Fruit fly (Drosophila melanogaster) whole organism, embryonic: Measurements from ENCODE around the gene CG14135.

Experiments
- ATbp ChIP-seq: fragments of 200-800 bp; sonication (Bioruptor generic); optimal IDR thresholded peaks from 2 replicates; lab custom pipeline; 2017; ENCODE audit warnings: missing biosample characterization, mild to moderate bottlenecking, missing genetic modification characterization, missing genetic modification reagents
- Adf1 ChIP-seq: fragments of 200-800 bp; sonication (Bioruptor generic); IDR thresholded peaks from 2 replicates; pipeline ENCODE4 v1.3.6; 2022; ENCODE audit warnings: missing biosample characterization, missing genetic modification characterization
- CG11696 ChIP-seq: fragments of 200-800 bp; sonication (Bioruptor generic); IDR thresholded peaks from 2 replicates; pipeline ENCODE4 v1.3.6; 2022; ENCODE audit warnings: missing biosample characterization, missing genetic modification characterization
- CG11723 ChIP-seq: fragments of 200-800 bp; sonication (Bioruptor generic); optimal IDR thresholded peaks from 2 replicates; lab custom pipeline; 2017; ENCODE audit warnings: missing biosample characterization, mild to moderate bottlenecking, missing genetic modification characterization
- CG12942 ChIP-seq: fragments of 200-800 bp; sonication (Bioruptor generic); optimal IDR thresholded peaks from 3 replicates; lab custom pipeline; 2016; ENCODE audit warnings: missing biosample characterization, missing genetic modification characterization
- CG13296 ChIP-seq: fragments of 200-800 bp; sonication (Bioruptor generic); optimal IDR thresholded peaks from 3 replicates; lab custom pipeline; 2018; ENCODE audit warnings: missing biosample characterization, mild to moderate bottlenecking, missing genetic modification characterization
- CG13424 ChIP-seq: fragments of 200-800 bp; sonication (Bioruptor generic); optimal IDR thresholded peaks from 2 replicates; lab custom pipeline; 2019; ENCODE audit warnings: missing biosample characterization, mild to moderate bottlenecking, missing genetic modification characterization, moderate library complexity
- CG14667 ChIP-seq: fragments of 200-800 bp; sonication (Bioruptor generic); IDR thresholded peaks from 2 replicates; pipeline ENCODE4 v1.3.6; 2022; ENCODE audit warnings: missing biosample characterization, missing genetic modification characterization
- CG15514 ChIP-seq: fragments of 200-800 bp; sonication (Bioruptor generic); optimal IDR thresholded peaks from 3 replicates; lab custom pipeline; 2017; ENCODE audit warnings: missing biosample characterization, missing genetic modification characterization, mild to moderate bottlenecking, moderate library complexity, missing genetic modification reagents
- CG15601 ChIP-seq: fragments of 200-800 bp; sonication (Bioruptor generic); optimal IDR thresholded peaks from 3 replicates; lab custom pipeline; 2019; ENCODE audit warnings: missing biosample characterization, mild to moderate bottlenecking, missing genetic modification characterization, moderate library complexity
- CG1603 ChIP-seq: fragments of 200-800 bp; sonication (Bioruptor generic); optimal IDR thresholded peaks from 2 replicates; lab custom pipeline; 2019; ENCODE audit warnings: missing biosample characterization, mild to moderate bottlenecking, missing genetic modification characterization, moderate library complexity
- CG1792 ChIP-seq: fragments of 200-800 bp; sonication (Bioruptor generic); optimal IDR thresholded peaks from 2 replicates; lab custom pipeline; 2016; ENCODE audit warnings: missing biosample characterization, missing genetic modification characterization
- CG2116 ChIP-seq: fragments of 200-800 bp; sonication (Bioruptor generic); optimal IDR thresholded peaks from 3 replicates; lab custom pipeline; 2018; ENCODE audit warnings: missing biosample characterization, mild to moderate bottlenecking, missing genetic modification characterization
- CG31441 ChIP-seq: fragments of 200-800 bp; sonication (Bioruptor generic); IDR thresholded peaks from 2 replicates; pipeline ENCODE4 v1.3.6; 2022; ENCODE audit warnings: missing biosample characterization, missing genetic modification characterization
- CG3163 ChIP-seq: fragments of 200-800 bp; sonication (Bioruptor generic); optimal IDR thresholded peaks from 3 replicates; lab custom pipeline; 2016; ENCODE audit warnings: missing biosample characterization, missing genetic modification characterization
- CG5180 ChIP-seq: fragments of 200-800 bp; sonication (Bioruptor generic); optimal IDR thresholded peaks from 3 replicates; lab custom pipeline; 2017; ENCODE audit warnings: missing biosample characterization, missing genetic modification characterization, mild to moderate bottlenecking, moderate library complexity, missing genetic modification reagents
- CG5953 ChIP-seq: fragments of 200-800 bp; sonication (Bioruptor generic); IDR thresholded peaks from 2 replicates; pipeline ENCODE4 v1.3.6; 2022; ENCODE audit warnings: missing biosample characterization, missing genetic modification characterization
- CG9727 ChIP-seq: fragments of 200-800 bp; sonication (Bioruptor generic); optimal IDR thresholded peaks from 3 replicates; lab custom pipeline; 2017; ENCODE audit warnings: missing biosample characterization, mild to moderate bottlenecking, missing genetic modification characterization
- Dref ChIP-seq: fragments of 200-800 bp; sonication (Bioruptor generic); IDR thresholded peaks from 2 replicates; pipeline ENCODE4 v1.3.6; 2022; ENCODE audit warnings: missing biosample characterization, missing genetic modification characterization
- Drgx ChIP-seq: fragments of 200-800 bp; sonication (Bioruptor generic); IDR thresholded peaks from 2 replicates; pipeline ENCODE4 v1.3.6; 2022; ENCODE audit warnings: missing biosample characterization, missing genetic modification characterization
- H15 ChIP-seq: fragments of 200-800 bp; sonication (Bioruptor generic); IDR thresholded peaks from 3 replicates; pipeline ENCODE4 v1.3.6; 2022; ENCODE audit warnings: missing biosample characterization, missing genetic modification characterization
- Med ChIP-seq: fragments of 200-800 bp; sonication (Bioruptor generic); peaks from one replicate; lab custom pipeline; 2016; ENCODE audit warnings: missing biosample characterization, missing genetic modification characterization, mild to moderate bottlenecking, inconsistent platforms, moderate library complexity
- Ptx1 ChIP-seq: fragments of 200-800 bp; sonication (Bioruptor generic); IDR thresholded peaks from 2 replicates; pipeline ENCODE4 v1.3.6; 2022; ENCODE audit warnings: missing biosample characterization, missing genetic modification characterization
- Scr ChIP-seq: fragments of 200-800 bp; sonication (Bioruptor generic); IDR thresholded peaks from 2 replicates; pipeline ENCODE4 v1.3.6; 2022; ENCODE audit warnings: missing biosample characterization, missing genetic modification characterization; ENCODE audit not compliant: partially characterized antibody
- abd-A ChIP-seq: fragments of 200-800 bp; sonication (Bioruptor generic); optimal IDR thresholded peaks from 3 replicates; lab custom pipeline; 2019; ENCODE audit warnings: missing biosample characterization, mild to moderate bottlenecking, missing genetic modification characterization, moderate library complexity
- ap ChIP-seq: fragments of 200-800 bp; sonication (Bioruptor generic); IDR thresholded peaks from 2 replicates; pipeline ENCODE4 v1.3.6; 2022; ENCODE audit warnings: missing biosample characterization, missing genetic modification characterization
- az2 ChIP-seq: fragments of 200-800 bp; sonication (Bioruptor generic); optimal IDR thresholded peaks from 3 replicates; lab custom pipeline; 2016; ENCODE audit warnings: missing biosample characterization, missing genetic modification characterization
- cato ChIP-seq: fragments of 200-800 bp; sonication (Bioruptor generic); optimal IDR thresholded peaks from 2 replicates; lab custom pipeline; 2016; ENCODE audit warnings: missing biosample characterization, missing genetic modification characterization, borderline replicate concordance
- chinmo ChIP-seq: fragments of 200-800 bp; sonication (Bioruptor generic); IDR thresholded peaks from 4 replicates; pipeline ENCODE4 v1.3.6; 2022; ENCODE audit warnings: missing biosample characterization, missing genetic modification characterization; ENCODE audit not compliant: partially characterized antibody
- ci ChIP-seq: fragments of 200-800 bp; sonication (Bioruptor generic); IDR thresholded peaks from 3 replicates; pipeline ENCODE4 v1.3.6; 2022; ENCODE audit warnings: missing biosample characterization, missing genetic modification characterization
- croc ChIP-seq: fragments of 200-800 bp; sonication (Bioruptor generic); conservative IDR thresholded peaks from 3 replicates; pipeline ENCODE4 v1.3.6; 2022; ENCODE audit warnings: missing biosample characterization, missing genetic modification characterization
- da ChIP-seq: fragments of 200-800 bp; sonication (Bioruptor generic); optimal IDR thresholded peaks from 2 replicates; lab custom pipeline; 2016; ENCODE audit warnings: missing biosample characterization, missing genetic modification characterization
- esg ChIP-seq: fragments of 200-800 bp; sonication (Bioruptor generic); conservative IDR thresholded peaks from 2 replicates; pipeline ENCODE4 v1.3.6; 2022; ENCODE audit warnings: missing biosample characterization, missing genetic modification characterization
- gce ChIP-seq: fragments of 200-800 bp; sonication (Bioruptor generic); IDR thresholded peaks from 3 replicates; pipeline ENCODE4 v1.3.6; 2022; ENCODE audit warnings: missing biosample characterization, missing genetic modification characterization
- jumu ChIP-seq: fragments of 200-800 bp; sonication (Bioruptor generic); optimal IDR thresholded peaks from 3 replicates; lab custom pipeline; 2016; ENCODE audit warnings: missing biosample characterization, missing genetic modification characterization
- lmd ChIP-seq: fragments of 200-800 bp; sonication (Bioruptor generic); IDR thresholded peaks from 2 replicates; pipeline ENCODE4 v1.3.6; 2022; ENCODE audit warnings: missing biosample characterization, missing genetic modification characterization
- luna ChIP-seq: fragments of 200-800 bp; sonication (Bioruptor generic); optimal IDR thresholded peaks from 2 replicates; lab custom pipeline; 2016; ENCODE audit warnings: missing biosample characterization, missing genetic modification characterization
- nom ChIP-seq: fragments of 200-800 bp; sonication (Bioruptor generic); optimal IDR thresholded peaks from 2 replicates; lab custom pipeline; 2017; ENCODE audit warnings: missing biosample characterization, missing genetic modification characterization, mild to moderate bottlenecking, moderate library complexity, missing genetic modification reagents
- onecut ChIP-seq: fragments of 200-800 bp; sonication (Bioruptor generic); IDR thresholded peaks from 2 replicates; pipeline ENCODE4 v1.3.6; 2022; ENCODE audit warnings: missing biosample characterization, missing genetic modification characterization
- phol ChIP-seq: fragments of 200-800 bp; sonication (Bioruptor generic); optimal IDR thresholded peaks from 3 replicates; lab custom pipeline; 2018; ENCODE audit warnings: missing biosample characterization, mild to moderate bottlenecking, missing genetic modification characterization, moderate library complexity
- prd ChIP-seq, 3 experiments: fragments of >200 bp in 2 of 3; fragments of 200-800 bp in 1 of 3; sonication (Bioruptor generic) in 1 of 3; optimal IDR thresholded peaks in 2 of 3; IDR thresholded peaks in 1 of 3; 2 replicates in 2 of 3; 3 replicates in 1 of 3; pipeline versions ENCODE4 v1.3.6 to Lab custom; 2017 to 2022; ENCODE audit warnings: missing biosample characterization in 1 of 3, missing genetic modification characterization in 1 of 3
- sens ChIP-seq: fragments of 200-800 bp; sonication (Bioruptor generic); peaks from one replicate; lab custom pipeline; 2016; ENCODE audit warnings: missing biosample characterization, missing genetic modification characterization
- sima ChIP-seq: fragments of 200-800 bp; sonication (Bioruptor generic); optimal IDR thresholded peaks from 2 replicates; lab custom pipeline; 2016; ENCODE audit warnings: missing biosample characterization, missing genetic modification characterization
- sisA ChIP-seq: fragments of 200-800 bp; sonication (Bioruptor generic); IDR thresholded peaks from 2 replicates; pipeline ENCODE4 v1.3.6; 2022; ENCODE audit warnings: missing biosample characterization, missing genetic modification characterization
- slbo ChIP-seq: fragments of 200-800 bp; sonication (Bioruptor generic); IDR thresholded peaks from 2 replicates; pipeline ENCODE4 v1.3.6; 2022; ENCODE audit warnings: missing biosample characterization, missing genetic modification characterization
- sob ChIP-seq: fragments of 200-800 bp; sonication (Bioruptor generic); IDR thresholded peaks from 2 replicates; pipeline ENCODE4 v1.3.6; 2022; ENCODE audit warnings: missing biosample characterization, missing genetic modification characterization
- tgo ChIP-seq: fragments of 200-800 bp; sonication (Bioruptor generic); IDR thresholded peaks from 3 replicates; pipeline ENCODE4 v1.3.6; 2022; ENCODE audit warnings: missing biosample characterization, missing genetic modification characterization
- tin ChIP-seq: fragments of 200-800 bp; sonication (Bioruptor generic); optimal IDR thresholded peaks from 3 replicates; lab custom pipeline; 2016; ENCODE audit warnings: missing biosample characterization, missing genetic modification characterization

CG14135 gene

dm6 chr3L:11656189-11656588 is 35.2 kb upstream of the CG14135 start:
- TF ChIP-seq tgo: peak; percentile 33; the same call in 1 of the 3 replicates
- no peak for TF ChIP-seq az2 (GFP tag; lab: Kevin White, UChicago)
- TF ChIP-seq lmd (GFP tag; lab: Robert Waterston, UW): peak; percentile 37; the same call in 1 of the 2 replicates
- TF ChIP-seq sisA (GFP tag; lab: Robert Waterston, UW): 0 out of 2 replicates have a peak, but pooled peaks have one; percentile 12
- TF ChIP-seq prd (optimal IDR thresholded peaks at IDR 0.05; lab: Kevin White, UChicago): no peak
- TF ChIP-seq prd (GFP tag; IDR thresholded peaks at IDR 0.05; lab: Robert Waterston, UW): peak; percentile 53
- TF ChIP-seq Drgx (GFP tag; lab: Robert Waterston, UW): peak; percentile 89
- TF ChIP-seq CG2116 (GFP tag; lab: Kevin White, UChicago): no peak
- 0 out of 2 replicates have a peak, but pooled peaks have one; percentile 13 for TF ChIP-seq esg (GFP tag; lab: Robert Waterston, UW)
- peak; percentile 51 for TF ChIP-seq sens
- TF ChIP-seq tin (GFP tag; lab: Kevin White, UChicago): no peak
- 0 out of 3 replicates have a peak, but pooled peaks have one; percentile 28 for TF ChIP-seq ci (GFP tag; lab: Robert Waterston, UW)
- peak; percentile 18; the same call in 1 of the 2 replicates for TF ChIP-seq ap
- 0 out of 3 replicates have a peak, but pooled peaks have one; percentile 4 for TF ChIP-seq gce (GFP tag; lab: Robert Waterston, UW)
- TF ChIP-seq, all 482 proteins: peak for 10

dm6 chr3L:11678313-11678817 is 13.0 kb upstream of the CG14135 start:
- TF ChIP-seq H15 (GFP tag; lab: Robert Waterston, UW) (no peak), luna (GFP tag; lab: Kevin White, UChicago) (no peak), CG5180 (peak; percentile 91), chinmo (GFP tag; lab: Robert Waterston, UW) (0 out of 4 replicates have a peak, but pooled peaks have one; percentile 48), croc (GFP tag; lab: Robert Waterston, UW) (no peak), Dref (0 out of 2 replicates have a peak, but pooled peaks have one; percentile 26), onecut (GFP tag; lab: Robert Waterston, UW) (peak; percentile 98), CG31441 (no peak), Adf1 (peak; percentile 5; the same call in 1 of the 2 replicates), cato (GFP tag; lab: Kevin White, UChicago) (no peak), Med (GFP tag; lab: Kevin White, UChicago) (peak; percentile 61), Scr (GFP tag; lab: Robert Waterston, UW) (peak; percentile 14; the same call in 1 of the 2 replicates), phol (tag; lab: Kevin White, UChicago) (no peak), slbo (GFP tag; lab: Robert Waterston, UW) (0 out of 2 replicates have a peak, but pooled peaks have one; percentile 3), CG5953 (GFP tag; lab: Robert Waterston, UW) (no peak), sob (GFP tag; lab: Robert Waterston, UW) (0 out of 2 replicates have a peak, but pooled peaks have one; percentile 36), abd-A (tag; lab: Kevin White, UChicago) (peak; percentile 22)

- TF ChIP-seq nom (GFP tag; lab: Kevin White, UChicago) (no peak), CG15514 (peak; percentile 81), CG13424 (tag; lab: Kevin White, UChicago) (peak; percentile 48), CG11723 (GFP tag; lab: Kevin White, UChicago) (peak; percentile 30), Ptx1 (GFP tag; lab: Robert Waterston, UW) (peak; percentile 57), CG3163 (peak; percentile 17), CG1792 (GFP tag; lab: Kevin White, UChicago) (peak; percentile 59), jumu (GFP tag; lab: Kevin White, UChicago) (peak; percentile 68), CG9727 (GFP tag; lab: Kevin White, UChicago) (no peak), CG1603 (tag; lab: Kevin White, UChicago) (no peak), sima (GFP tag; lab: Kevin White, UChicago) (no peak), da (GFP tag; lab: Kevin White, UChicago) (no peak), CG14667 (GFP tag; lab: Robert Waterston, UW) (peak; percentile 50; the same call in 1 of the 2 replicates), CG12942 (GFP tag; lab: Kevin White, UChicago) (peak; percentile 15), ATbp (GFP tag; lab: Kevin White, UChicago) (peak; percentile 26), CG15601 (tag; lab: Kevin White, UChicago) (no peak), lmd (GFP tag; lab: Robert Waterston, UW) (peak; percentile 72; the same call in 1 of the 2 replicates), CG13296 (peak; percentile 61), CG11696 (no peak)
Measured at dm6 chr3L:11680298-11680697, 11.1 kb upstream of the CG14135 start, which contains the start of gene CG32085. Gene CG32085, minus strand, starts transcription at chr3L:11680344.
